Fruit fly (Drosophila melanogaster) whole organism, embryonic: ENCODE results near the gene Pcif1.

Experiments
- Asciz ChIP-seq: fragments of 200-800 bp; sonication (Bioruptor generic); optimal IDR thresholded peaks from 2 replicates; lab custom pipeline; 2017; ENCODE audit warnings: missing biosample characterization, mild to moderate bottlenecking, missing genetic modification characterization, missing genetic modification reagents
- Bdp1 ChIP-seq: fragments of 200-800 bp; sonication (Bioruptor generic); optimal IDR thresholded peaks from 3 replicates; lab custom pipeline; 2016; ENCODE audit warnings: missing biosample characterization, missing genetic modification characterization
- Bgb ChIP-seq: fragments of 200-800 bp; sonication (Bioruptor generic); IDR thresholded peaks from 2 replicates; pipeline ENCODE4 v1.3.6; 2022; ENCODE audit warnings: missing biosample characterization, missing genetic modification characterization; ENCODE audit not compliant: partially characterized antibody
- CG12299 ChIP-seq: fragments of 200-800 bp; sonication (Bioruptor generic); optimal IDR thresholded peaks from 2 replicates; lab custom pipeline; 2018; ENCODE audit warnings: missing biosample characterization, mild to moderate bottlenecking, missing genetic modification characterization
- CG12769 ChIP-seq: fragments of 200-800 bp; sonication (Bioruptor generic); optimal IDR thresholded peaks from 2 replicates; lab custom pipeline; 2019; ENCODE audit warnings: missing biosample characterization, mild to moderate bottlenecking, missing genetic modification characterization, moderate library complexity
- CG13296 ChIP-seq: fragments of 200-800 bp; sonication (Bioruptor generic); optimal IDR thresholded peaks from 3 replicates; lab custom pipeline; 2018; ENCODE audit warnings: missing biosample characterization, mild to moderate bottlenecking, missing genetic modification characterization
- CG13424 ChIP-seq: fragments of 200-800 bp; sonication (Bioruptor generic); optimal IDR thresholded peaks from 2 replicates; lab custom pipeline; 2019; ENCODE audit warnings: missing biosample characterization, mild to moderate bottlenecking, missing genetic modification characterization, moderate library complexity
- CG15011 ChIP-seq: fragments of 200-800 bp; sonication (Bioruptor generic); optimal IDR thresholded peaks from 3 replicates; lab custom pipeline; 2018; ENCODE audit warnings: missing biosample characterization, mild to moderate bottlenecking, missing genetic modification characterization
- CG16863 ChIP-seq: fragments of 200-800 bp; sonication (Bioruptor generic); optimal IDR thresholded peaks from 3 replicates; lab custom pipeline; 2016; ENCODE audit warnings: missing biosample characterization, missing genetic modification characterization
- CG18262 ChIP-seq: fragments of 200-800 bp; optimal IDR thresholded peaks from 3 replicates; lab custom pipeline; 2019; ENCODE audit warnings: missing biosample characterization, mild to moderate bottlenecking, missing genetic modification characterization, moderate library complexity
- CG18599 ChIP-seq: fragments of 200-800 bp; sonication (Bioruptor generic); optimal IDR thresholded peaks from 3 replicates; lab custom pipeline; 2017; ENCODE audit warnings: missing biosample characterization, missing genetic modification characterization, mild to moderate bottlenecking, moderate library complexity, missing genetic modification reagents
- CG18764 ChIP-seq: fragments of 200-800 bp; sonication (Bioruptor generic); optimal IDR thresholded peaks from 3 replicates; lab custom pipeline; 2016; ENCODE audit warnings: missing biosample characterization, missing genetic modification characterization
- CG2116 ChIP-seq: fragments of 200-800 bp; sonication (Bioruptor generic); optimal IDR thresholded peaks from 3 replicates; lab custom pipeline; 2018; ENCODE audit warnings: missing biosample characterization, mild to moderate bottlenecking, missing genetic modification characterization
- CG3995 ChIP-seq: fragments of 200-800 bp; sonication (Bioruptor generic); optimal IDR thresholded peaks from 3 replicates; lab custom pipeline; 2016; ENCODE audit warnings: missing biosample characterization, missing genetic modification characterization
- CG4404 ChIP-seq: fragments of 200-800 bp; sonication (Bioruptor generic); IDR thresholded peaks from 2 replicates; pipeline ENCODE4 v1.3.6; 2022; ENCODE audit warnings: missing biosample characterization, missing genetic modification characterization
- CG8388 ChIP-seq: fragments of 200-800 bp; sonication (Bioruptor generic); optimal IDR thresholded peaks from 2 replicates; lab custom pipeline; 2019; ENCODE audit warnings: missing biosample characterization, mild to moderate bottlenecking, missing genetic modification characterization, moderate library complexity
- CG8765 ChIP-seq: fragments of 200-800 bp; sonication (Bioruptor generic); IDR thresholded peaks from 2 replicates; pipeline ENCODE4 v1.3.6; 2022; ENCODE audit warnings: missing biosample characterization, missing genetic modification characterization
- CG8944 ChIP-seq: fragments of 200-800 bp; sonication (Bioruptor generic); optimal IDR thresholded peaks from 3 replicates; lab custom pipeline; 2016; ENCODE audit warnings: missing biosample characterization, missing genetic modification characterization
- CrebB ChIP-seq: fragments of 200-800 bp; sonication (Bioruptor generic); optimal IDR thresholded peaks from 3 replicates; lab custom pipeline; 2018; ENCODE audit warnings: missing biosample characterization, mild to moderate bottlenecking, missing genetic modification characterization
- D19B ChIP-seq: fragments of 200-800 bp; sonication (Bioruptor generic); optimal IDR thresholded peaks from 2 replicates; lab custom pipeline; 2017; ENCODE audit warnings: missing biosample characterization, mild to moderate bottlenecking, missing genetic modification characterization
- Dll ChIP-seq: fragments of 200-800 bp; sonication (Bioruptor generic); IDR thresholded peaks from 4 replicates; pipeline ENCODE4 v1.3.6; 2022; ENCODE audit warnings: missing biosample characterization, missing genetic modification characterization; ENCODE audit not compliant: partially characterized antibody
- HLH3B ChIP-seq: fragments of 200-800 bp; sonication (Bioruptor generic); IDR thresholded peaks from 2 replicates; pipeline ENCODE4 v1.3.6; 2022; ENCODE audit warnings: missing biosample characterization, missing genetic modification characterization
- Kr ChIP-seq: fragments of 200-800 bp; sonication (Bioruptor generic); optimal IDR thresholded peaks from 2 replicates; lab custom pipeline; 2017; ENCODE audit warnings: missing biosample characterization, mild to moderate bottlenecking, missing genetic modification characterization
- Mes4 ChIP-seq: fragments of 200-800 bp; sonication (Bioruptor generic); optimal IDR thresholded peaks from 2 replicates; lab custom pipeline; 2016; ENCODE audit warnings: missing biosample characterization, missing genetic modification characterization
- Oaz ChIP-seq: fragments of 200-800 bp; sonication (Bioruptor generic); IDR thresholded peaks from 2 replicates; pipeline ENCODE4 v1.3.6; 2022; ENCODE audit warnings: missing biosample characterization, missing genetic modification characterization
- Rx ChIP-seq: fragments of 200-800 bp; sonication (Bioruptor generic); IDR thresholded peaks from 2 replicates; pipeline ENCODE4 v1.3.6; 2022; ENCODE audit warnings: missing biosample characterization, missing genetic modification characterization
- Spps ChIP-seq: fragments of 200-800 bp; sonication (Bioruptor generic); optimal IDR thresholded peaks from 2 replicates; lab custom pipeline; 2018; ENCODE audit warnings: missing biosample characterization, mild to moderate bottlenecking, missing genetic modification characterization
- Sry-δ ChIP-seq: fragments of 200-800 bp; sonication (Bioruptor generic); optimal IDR thresholded peaks from 2 replicates; lab custom pipeline; 2016; ENCODE audit warnings: missing biosample characterization, missing genetic modification characterization
- abd-A ChIP-seq: fragments of 200-800 bp; sonication (Bioruptor generic); optimal IDR thresholded peaks from 3 replicates; lab custom pipeline; 2019; ENCODE audit warnings: missing biosample characterization, mild to moderate bottlenecking, missing genetic modification characterization, moderate library complexity
- amos ChIP-seq: fragments of 200-800 bp; sonication (Bioruptor generic); IDR thresholded peaks from 2 replicates; pipeline ENCODE4 v1.3.6; 2022; ENCODE audit warnings: missing biosample characterization, missing genetic modification characterization; ENCODE audit not compliant: partially characterized antibody
- chn ChIP-seq: fragments of 200-800 bp; sonication (Bioruptor generic); optimal IDR thresholded peaks from 2 replicates; lab custom pipeline; 2016; ENCODE audit warnings: missing biosample characterization, missing genetic modification characterization
- crol ChIP-seq: fragments of 200-800 bp; sonication (Bioruptor generic); IDR thresholded peaks from 2 replicates; pipeline ENCODE4 v1.3.6; 2022; ENCODE audit warnings: missing biosample characterization, missing genetic modification characterization
- disco-r ChIP-seq: fragments of 200-800 bp; sonication (Bioruptor generic); optimal IDR thresholded peaks from 2 replicates; lab custom pipeline; 2016; ENCODE audit warnings: missing biosample characterization, missing genetic modification characterization
- dysf ChIP-seq: fragments of 200-800 bp; sonication (Bioruptor generic); IDR thresholded peaks from 3 replicates; pipeline ENCODE4 v1.3.6; 2022; ENCODE audit warnings: missing biosample characterization, missing genetic modification characterization
- ftz-f1 ChIP-seq: fragments of 200-800 bp; sonication (Bioruptor generic); optimal IDR thresholded peaks from 2 replicates; lab custom pipeline; 2016; ENCODE audit warnings: missing biosample characterization, missing genetic modification characterization
- gce ChIP-seq: fragments of 200-800 bp; sonication (Bioruptor generic); IDR thresholded peaks from 3 replicates; pipeline ENCODE4 v1.3.6; 2022; ENCODE audit warnings: missing biosample characterization, missing genetic modification characterization
- grau ChIP-seq: fragments of 200-800 bp; optimal IDR thresholded peaks from 3 replicates; lab custom pipeline; 2019; ENCODE audit warnings: missing biosample characterization, mild to moderate bottlenecking, missing genetic modification characterization, moderate library complexity
- gt ChIP-seq: fragments of 200-800 bp; sonication (Bioruptor generic); IDR thresholded peaks from 2 replicates; pipeline ENCODE4 v1.3.6; 2022; ENCODE audit warnings: missing biosample characterization, missing genetic modification characterization
- odd ChIP-seq: fragments of 200-800 bp; sonication (Bioruptor generic); optimal IDR thresholded peaks from 2 replicates; lab custom pipeline; 2017; ENCODE audit warnings: missing biosample characterization, mild to moderate bottlenecking, missing genetic modification characterization
- pita ChIP-seq: fragments of 200-800 bp; sonication (Bioruptor generic); optimal IDR thresholded peaks from 2 replicates; lab custom pipeline; 2017; ENCODE audit warnings: missing biosample characterization, mild to moderate bottlenecking, missing genetic modification characterization
- pros ChIP-seq: fragments of 200-800 bp; sonication (Bioruptor generic); optimal IDR thresholded peaks from 3 replicates; lab custom pipeline; 2019; ENCODE audit warnings: missing biosample characterization, mild to moderate bottlenecking, missing genetic modification characterization, moderate library complexity
- psq ChIP-seq: fragments of 200-800 bp; sonication (Bioruptor generic); optimal IDR thresholded peaks from 2 replicates; lab custom pipeline; 2017; ENCODE audit warnings: missing biosample characterization, missing genetic modification characterization
- repo ChIP-seq: fragments of 200-800 bp; sonication (Bioruptor generic); optimal IDR thresholded peaks from 2 replicates; lab custom pipeline; 2016; ENCODE audit warnings: missing biosample characterization, missing genetic modification characterization
- row ChIP-seq: fragments of 200-800 bp; sonication (Bioruptor generic); IDR thresholded peaks from 3 replicates; pipeline ENCODE4 v1.3.6; 2022; ENCODE audit warnings: missing biosample characterization, missing genetic modification characterization
- sens-2 ChIP-seq: fragments of 200-800 bp; sonication (Bioruptor generic); IDR thresholded peaks from 2 replicates; pipeline ENCODE4 v1.3.6; 2022; ENCODE audit warnings: missing biosample characterization, missing genetic modification characterization
- sisA ChIP-seq: fragments of 200-800 bp; sonication (Bioruptor generic); IDR thresholded peaks from 2 replicates; pipeline ENCODE4 v1.3.6; 2022; ENCODE audit warnings: missing biosample characterization, missing genetic modification characterization
- sqz ChIP-seq: fragments of 200-800 bp; sonication (Bioruptor generic); optimal IDR thresholded peaks from 3 replicates; lab custom pipeline; 2018; ENCODE audit warnings: missing biosample characterization, mild to moderate bottlenecking, missing genetic modification characterization
- trem ChIP-seq: fragments of 200-800 bp; optimal IDR thresholded peaks from 3 replicates; lab custom pipeline; 2019; ENCODE audit warnings: missing biosample characterization, mild to moderate bottlenecking, missing genetic modification characterization, moderate library complexity

The Pcif1 gene

dm6 chr3L:20771891-20772646, 13.9 kb downstream of the Pcif1 start (continued):
- no peak for TF ChIP-seq CG8765
- TF ChIP-seq CG13296 (GFP tag; lab: Kevin White, UChicago): peak; percentile 60
- TF ChIP-seq pita (GFP tag; lab: Kevin White, UChicago): no peak
- TF ChIP-seq CG18599: peak; percentile 81
- TF ChIP-seq Rx (GFP tag; lab: Robert Waterston, UW): peak; percentile 67; the same call in 1 of the 2 replicates
- peak; percentile 66 for TF ChIP-seq sisA
- TF ChIP-seq abd-A (tag; lab: Kevin White, UChicago): no peak
- TF ChIP-seq psq (GFP tag; lab: Kevin White, UChicago): no peak
- TF ChIP-seq disco-r (GFP tag; lab: Kevin White, UChicago): peak; percentile 49
- TF ChIP-seq Asciz (GFP tag; lab: Kevin White, UChicago): peak; percentile 76
- TF ChIP-seq CrebB (tag; lab: Kevin White, UChicago): peak; percentile 67
- TF ChIP-seq repo (GFP tag; lab: Kevin White, UChicago): peak; percentile 68
- TF ChIP-seq CG15011 (GFP tag; lab: Kevin White, UChicago): peak; percentile 37
- peak; percentile 86 for TF ChIP-seq CG18262 (tag; lab: Kevin White, UChicago)
- peak; percentile 80 for TF ChIP-seq CG12299 (tag; lab: Kevin White, UChicago)
- TF ChIP-seq Kr (GFP tag; lab: Kevin White, UChicago): no peak
- TF ChIP-seq Sry-δ: peak; percentile 29
- no peak for TF ChIP-seq gt (GFP tag; lab: Robert Waterston, UW)
- TF ChIP-seq CG8944 (GFP tag; lab: Kevin White, UChicago): peak; percentile 59
- peak; percentile 77 for TF ChIP-seq gce
- no peak for TF ChIP-seq crol (GFP tag; lab: Robert Waterston, UW)
- peak; percentile 58 for TF ChIP-seq sens-2 (GFP tag; lab: Robert Waterston, UW)
- peak; percentile 24 for TF ChIP-seq Mes4
- TF ChIP-seq ftz-f1 (GFP tag; lab: Kevin White, UChicago): peak; percentile 23

- TF ChIP-seq D19B (peak; percentile 25), CG4404 (no peak), HLH3B (GFP tag; lab: Robert Waterston, UW) (no peak), Bgb (GFP tag; lab: Robert Waterston, UW) (peak; percentile 33; the same call in 1 of the 2 replicates), CG8388 (GFP tag; lab: Kevin White, UChicago) (peak; percentile 31), CG13424 (tag; lab: Kevin White, UChicago) (peak; percentile 51), pros (GFP tag; lab: Kevin White, UChicago) (no peak), CG2116 (peak; percentile 25), amos (GFP tag; lab: Robert Waterston, UW) (peak; percentile 55), grau (peak; percentile 39), row (GFP tag; lab: Robert Waterston, UW) (peak; percentile 86), Oaz (GFP tag; lab: Robert Waterston, UW) (no peak), trem (peak; percentile 97), Dll (GFP tag; lab: Robert Waterston, UW) (peak; percentile 90), CG16863 (no peak), CG12769 (no peak), dysf (peak; percentile 36; the same call in 1 of the 3 replicates), CG18764 (GFP tag; lab: Kevin White, UChicago) (peak; percentile 54), sqz (GFP tag; lab: Kevin White, UChicago) (no peak), Bdp1 (peak; percentile 16), odd (GFP tag; lab: Kevin White, UChicago) (peak; percentile 13), CG3995 (GFP tag; lab: Kevin White, UChicago) (peak; percentile 26), chn (GFP tag; lab: Kevin White, UChicago) (peak; percentile 29), Spps (no peak)
Observed at dm6 chr3L:20771001-20771890, 14.8 kb downstream of the Pcif1 start, which contains the start of the genes CG4042 and Pitslre. Gene CG4042 (minus strand): TSS chr3L:20771507. Gene Pitslre (plus strand): TSS chr3L:20771528.
